Fruit fly (Drosophila melanogaster) whole organism, embryonic: ENCODE results near the gene CG3277.

ENCODE experiments used
- Atf-2 ChIP-seq: fragments of 200-800 bp; sonication (Bioruptor generic); optimal IDR thresholded peaks from 2 replicates; lab custom pipeline; 2016; ENCODE audit warnings: missing biosample characterization, missing genetic modification characterization
- B-H2 ChIP-seq: fragments of 200-800 bp; sonication (Bioruptor generic); optimal IDR thresholded peaks from 2 replicates; lab custom pipeline; 2018; ENCODE audit warnings: missing biosample characterization, mild to moderate bottlenecking, missing genetic modification characterization
- CG10209 ChIP-seq: fragments of 200-800 bp; sonication (Bioruptor generic); optimal IDR thresholded peaks from 3 replicates; lab custom pipeline; 2017; ENCODE audit warnings: missing biosample characterization, mild to moderate bottlenecking, missing genetic modification characterization, missing genetic modification reagents
- CG12104 ChIP-seq: fragments of 200-800 bp; sonication (Bioruptor generic); optimal IDR thresholded peaks from 3 replicates; lab custom pipeline; 2016; ENCODE audit warnings: missing biosample characterization, missing genetic modification characterization
- CG12769 ChIP-seq: fragments of 200-800 bp; sonication (Bioruptor generic); optimal IDR thresholded peaks from 2 replicates; lab custom pipeline; 2019; ENCODE audit warnings: missing biosample characterization, mild to moderate bottlenecking, missing genetic modification characterization, moderate library complexity
- CG12942 ChIP-seq: fragments of 200-800 bp; sonication (Bioruptor generic); optimal IDR thresholded peaks from 3 replicates; lab custom pipeline; 2016; ENCODE audit warnings: missing biosample characterization, missing genetic modification characterization
- CG13123 ChIP-seq: fragments of 200-800 bp; sonication (Bioruptor generic); optimal IDR thresholded peaks from 2 replicates; lab custom pipeline; 2016; ENCODE audit warnings: missing biosample characterization, missing genetic modification characterization
- CG13624 ChIP-seq: fragments of 200-800 bp; sonication (Bioruptor generic); optimal IDR thresholded peaks from 2 replicates; lab custom pipeline; 2016; ENCODE audit warnings: missing biosample characterization, missing genetic modification characterization
- CG15696 ChIP-seq: fragments of 200-800 bp; sonication (Bioruptor generic); optimal IDR thresholded peaks from 2 replicates; lab custom pipeline; 2019; ENCODE audit warnings: missing biosample characterization, mild to moderate bottlenecking, missing genetic modification characterization, moderate library complexity
- CG1602 ChIP-seq: fragments of 200-800 bp; sonication (Bioruptor generic); optimal IDR thresholded peaks from 3 replicates; lab custom pipeline; 2016; ENCODE audit warnings: missing biosample characterization, missing genetic modification characterization
- CG17385 ChIP-seq: fragments of 200-800 bp; sonication (Bioruptor generic); optimal IDR thresholded peaks from 3 replicates; lab custom pipeline; 2018; ENCODE audit warnings: missing biosample characterization, mild to moderate bottlenecking, missing genetic modification characterization
- CG17612 ChIP-seq: fragments of 200-800 bp; sonication (Bioruptor generic); IDR thresholded peaks from 2 replicates; pipeline ENCODE4 v1.3.6; 2022; ENCODE audit warnings: missing biosample characterization, missing genetic modification characterization
- CG18262 ChIP-seq: fragments of 200-800 bp; optimal IDR thresholded peaks from 3 replicates; lab custom pipeline; 2019; ENCODE audit warnings: missing biosample characterization, mild to moderate bottlenecking, missing genetic modification characterization, moderate library complexity
- CG18764 ChIP-seq: fragments of 200-800 bp; sonication (Bioruptor generic); optimal IDR thresholded peaks from 3 replicates; lab custom pipeline; 2016; ENCODE audit warnings: missing biosample characterization, missing genetic modification characterization
- CG2120 ChIP-seq: fragments of 200-800 bp; sonication (Bioruptor generic); optimal IDR thresholded peaks from 3 replicates; lab custom pipeline; 2016; ENCODE audit warnings: missing biosample characterization, missing genetic modification characterization
- CG2889 ChIP-seq: fragments of 200-800 bp; sonication (Bioruptor generic); IDR thresholded peaks from 3 replicates; pipeline ENCODE4 v1.3.6; 2022; ENCODE audit warnings: missing biosample characterization, missing genetic modification characterization
- CG30431 ChIP-seq: fragments of 200-800 bp; sonication (Bioruptor generic); optimal IDR thresholded peaks from 2 replicates; lab custom pipeline; 2017; ENCODE audit warnings: missing biosample characterization, missing genetic modification characterization
- CG7372 ChIP-seq: fragments of 200-800 bp; sonication (Bioruptor generic); IDR thresholded peaks from 2 replicates; pipeline ENCODE4 v1.3.6; 2022; ENCODE audit warnings: missing biosample characterization, missing genetic modification characterization
- CHES-1-like ChIP-seq: fragments of 200-800 bp; sonication (Bioruptor generic); optimal IDR thresholded peaks from 2 replicates; lab custom pipeline; 2016; ENCODE audit warnings: missing biosample characterization, missing genetic modification characterization
- D19A ChIP-seq: fragments of 200-800 bp; optimal IDR thresholded peaks from 3 replicates; lab custom pipeline; 2019; ENCODE audit warnings: missing biosample characterization, mild to moderate bottlenecking, missing genetic modification characterization, moderate library complexity
- Dp ChIP-seq: fragments of 200-800 bp; sonication (Bioruptor generic); optimal IDR thresholded peaks from 2 replicates; lab custom pipeline; 2018; ENCODE audit warnings: missing biosample characterization, mild to moderate bottlenecking, missing genetic modification characterization, moderate library complexity
- E2f1 ChIP-seq: fragments of 200-800 bp; sonication (Bioruptor generic); IDR thresholded peaks from 2 replicates; pipeline ENCODE4 v1.3.6; 2022; ENCODE audit warnings: missing biosample characterization, missing genetic modification characterization
- GATAe ChIP-seq: fragments of 200-800 bp; sonication (Bioruptor generic); conservative IDR thresholded peaks from 2 replicates; pipeline ENCODE4 v1.3.6; 2022; ENCODE audit warnings: missing biosample characterization, missing genetic modification characterization
- HHEX ChIP-seq: fragments of 200-800 bp; sonication (Bioruptor generic); optimal IDR thresholded peaks from 3 replicates; lab custom pipeline; 2017; ENCODE audit warnings: missing biosample characterization, mild to moderate bottlenecking, missing genetic modification characterization, missing genetic modification reagents
- Hand ChIP-seq: fragments of 200-800 bp; sonication (Bioruptor generic); optimal IDR thresholded peaks from 2 replicates; lab custom pipeline; 2017; ENCODE audit warnings: mild to moderate bottlenecking, missing biosample characterization, missing genetic modification reagents, missing genetic modification characterization
- HmgD ChIP-seq: fragments of 200-800 bp; sonication (Bioruptor generic); optimal IDR thresholded peaks from 3 replicates; lab custom pipeline; 2016; ENCODE audit warnings: missing biosample characterization, missing genetic modification characterization
- Lhr ChIP-seq: fragments of 200-800 bp; sonication (Bioruptor generic); optimal IDR thresholded peaks from 3 replicates; lab custom pipeline; 2017; ENCODE audit warnings: mild to moderate bottlenecking, missing biosample characterization, missing genetic modification reagents, missing genetic modification characterization
- Meics ChIP-seq: fragments of 200-800 bp; sonication (Bioruptor generic); optimal IDR thresholded peaks from 2 replicates; lab custom pipeline; 2017; ENCODE audit warnings: missing biosample characterization, mild to moderate bottlenecking, missing genetic modification characterization
- Neu2 ChIP-seq: fragments of 200-800 bp; sonication (Bioruptor generic); optimal IDR thresholded peaks from 3 replicates; lab custom pipeline; 2016; ENCODE audit warnings: missing biosample characterization, missing genetic modification characterization, borderline replicate concordance
- Nf-YC ChIP-seq: fragments of 200-800 bp; optimal IDR thresholded peaks from 3 replicates; lab custom pipeline; 2019; ENCODE audit warnings: missing biosample characterization, mild to moderate bottlenecking, missing genetic modification characterization, moderate library complexity
- PHDP ChIP-seq: fragments of 200-800 bp; sonication (Bioruptor generic); optimal IDR thresholded peaks from 3 replicates; lab custom pipeline; 2018; ENCODE audit warnings: missing biosample characterization, mild to moderate bottlenecking, missing genetic modification characterization, moderate library complexity
- Ptx1 ChIP-seq: fragments of 200-800 bp; sonication (Bioruptor generic); IDR thresholded peaks from 2 replicates; pipeline ENCODE4 v1.3.6; 2022; ENCODE audit warnings: missing biosample characterization, missing genetic modification characterization
- Six4 ChIP-seq: fragments of 200-800 bp; sonication (Bioruptor generic); optimal IDR thresholded peaks from 2 replicates; lab custom pipeline; 2016; ENCODE audit warnings: missing biosample characterization, missing genetic modification characterization
- Sox100B ChIP-seq: fragments of 200-800 bp; sonication (Bioruptor generic); optimal IDR thresholded peaks from 3 replicates; lab custom pipeline; 2018; ENCODE audit warnings: missing biosample characterization, mild to moderate bottlenecking, missing genetic modification characterization
- Spps ChIP-seq: fragments of 200-800 bp; sonication (Bioruptor generic); optimal IDR thresholded peaks from 2 replicates; lab custom pipeline; 2018; ENCODE audit warnings: missing biosample characterization, mild to moderate bottlenecking, missing genetic modification characterization
- chm ChIP-seq: fragments of 200-800 bp; sonication (Bioruptor generic); IDR thresholded peaks from 2 replicates; pipeline ENCODE4 v1.3.6; 2022; ENCODE audit warnings: missing biosample characterization, missing genetic modification characterization
- crol ChIP-seq: fragments of 200-800 bp; sonication (Bioruptor generic); IDR thresholded peaks from 2 replicates; pipeline ENCODE4 v1.3.6; 2022; ENCODE audit warnings: missing biosample characterization, missing genetic modification characterization
- eve ChIP-seq, 2 experiments: fragments of >200 bp; optimal IDR thresholded peaks; 2 replicates each; lab custom pipeline; 2017; ENCODE audit warnings: missing biosample characterization in 2 of 2, missing genetic modification characterization in 2 of 2
- ewg ChIP-seq: fragments of 200-800 bp; sonication (Bioruptor generic); optimal IDR thresholded peaks from 3 replicates; lab custom pipeline; 2017; ENCODE audit warnings: mild to moderate bottlenecking, missing biosample characterization, missing genetic modification reagents, missing genetic modification characterization
- fd96Cb ChIP-seq: fragments of 200-800 bp; sonication (Bioruptor generic); optimal IDR thresholded peaks from 2 replicates; lab custom pipeline; 2018; ENCODE audit warnings: missing biosample characterization, mild to moderate bottlenecking, missing genetic modification characterization, moderate library complexity
- her ChIP-seq: fragments of 200-800 bp; sonication (Bioruptor generic); optimal IDR thresholded peaks from 2 replicates; lab custom pipeline; 2016; ENCODE audit warnings: missing biosample characterization, missing genetic modification characterization
- kni ChIP-seq: fragments of 200-800 bp; sonication (Bioruptor generic); optimal IDR thresholded peaks from 3 replicates; lab custom pipeline; 2017; ENCODE audit warnings: mild to moderate bottlenecking, missing biosample characterization, missing genetic modification reagents, missing genetic modification characterization
- luna ChIP-seq: fragments of 200-800 bp; sonication (Bioruptor generic); optimal IDR thresholded peaks from 2 replicates; lab custom pipeline; 2016; ENCODE audit warnings: missing biosample characterization, missing genetic modification characterization
- nau ChIP-seq: fragments of 200-800 bp; sonication (Bioruptor generic); optimal IDR thresholded peaks from 3 replicates; lab custom pipeline; 2017; ENCODE audit warnings: missing biosample characterization, mild to moderate bottlenecking, missing genetic modification characterization, missing genetic modification reagents
- nom ChIP-seq: fragments of 200-800 bp; sonication (Bioruptor generic); optimal IDR thresholded peaks from 2 replicates; lab custom pipeline; 2017; ENCODE audit warnings: missing biosample characterization, missing genetic modification characterization, mild to moderate bottlenecking, moderate library complexity, missing genetic modification reagents
- p53 ChIP-seq: fragments of 200-800 bp; sonication (Bioruptor generic); optimal IDR thresholded peaks from 2 replicates; lab custom pipeline; 2016; ENCODE audit warnings: missing biosample characterization, missing genetic modification characterization
- rib ChIP-seq: fragments of 200-800 bp; sonication (Bioruptor generic); IDR thresholded peaks from 2 replicates; pipeline ENCODE4 v1.3.6; 2022; ENCODE audit warnings: missing biosample characterization, missing genetic modification characterization
- tup ChIP-seq: fragments of 200-800 bp; sonication (Bioruptor generic); optimal IDR thresholded peaks from 2 replicates; lab custom pipeline; 2016; ENCODE audit warnings: missing biosample characterization, mild to moderate bottlenecking, missing genetic modification characterization, moderate library complexity
- vfl ChIP-seq: fragments of 200-800 bp; sonication (Bioruptor generic); optimal IDR thresholded peaks from 2 replicates; lab custom pipeline; 2016; ENCODE audit warnings: missing biosample characterization, missing genetic modification characterization
- wor ChIP-seq: fragments of 200-800 bp; sonication (Bioruptor generic); IDR thresholded peaks from 2 replicates; pipeline ENCODE4 v1.3.6; 2022; ENCODE audit warnings: missing biosample characterization, missing genetic modification characterization

The CG3277 gene

DNA sequence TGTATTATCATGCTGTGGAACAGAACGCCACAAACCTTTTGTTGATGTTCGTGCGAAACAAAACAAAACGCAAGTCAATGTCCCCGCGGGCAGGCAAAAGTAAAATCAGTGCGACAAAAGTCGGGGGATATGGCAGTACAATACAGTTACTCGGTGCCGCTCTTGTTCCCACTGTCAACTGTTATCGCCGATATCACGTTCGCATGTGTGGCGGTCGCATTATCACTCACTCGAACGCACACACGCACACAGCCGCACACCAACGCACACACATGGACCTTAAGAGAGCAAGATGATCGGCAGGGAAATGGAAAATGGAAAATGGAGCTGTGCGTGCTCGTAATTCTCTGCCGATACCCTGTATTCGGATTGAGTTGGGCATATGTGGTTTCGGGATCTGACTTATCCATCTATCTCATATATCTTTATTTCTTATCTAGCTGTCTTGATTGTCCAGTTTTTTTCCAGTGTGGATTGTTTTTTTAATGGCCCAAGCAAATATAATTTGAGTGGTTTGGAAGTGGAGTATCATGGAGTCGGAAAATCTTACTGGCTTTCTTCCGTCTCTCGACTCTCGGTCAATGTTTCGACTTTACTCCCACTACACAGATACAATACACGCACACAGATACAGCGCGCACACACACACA, 34.8 kb downstream of the CG3277 start (continued):
- TF ChIP-seq CG10209, result peak; percentile 76
- peak; percentile 50 for TF ChIP-seq kni (GFP tag; lab: Kevin White, UChicago)
- TF ChIP-seq fd96Cb (tag; lab: Kevin White, UChicago), result peak; percentile 94
- TF ChIP-seq Neu2 (GFP tag; lab: Kevin White, UChicago), result no peak
- TF ChIP-seq rib (GFP tag; lab: Robert Waterston, UW), result no peak
- TF ChIP-seq nom (GFP tag; lab: Kevin White, UChicago), result no peak
- TF ChIP-seq CG13123 (GFP tag; lab: Kevin White, UChicago), result peak; percentile 39
- TF ChIP-seq Sox100B, result peak; percentile 51
- TF ChIP-seq CG12942, result peak; percentile 74
- TF ChIP-seq crol (GFP tag; lab: Robert Waterston, UW), result no peak
- peak; percentile 73 for TF ChIP-seq D19A (tag; lab: Kevin White, UChicago)
- peak; percentile 86 for TF ChIP-seq CG1602 (GFP tag; lab: Kevin White, UChicago)
- no peak for TF ChIP-seq vfl (GFP tag; lab: Kevin White, UChicago)
- peak in 1 of 2 experiments; percentile 90 for TF ChIP-seq eve (GFP tag; optimal IDR thresholded peaks at IDR 0.05; lab: Kevin White, UChicago)
- no peak for TF ChIP-seq CG2120
- TF ChIP-seq CG12769 (tag; lab: Kevin White, UChicago), result no peak
- peak; percentile 26 for TF ChIP-seq CG12104 (GFP tag; lab: Kevin White, UChicago)
- TF ChIP-seq her (GFP tag; lab: Kevin White, UChicago), result no peak
- no peak for TF ChIP-seq luna (GFP tag; lab: Kevin White, UChicago)
- TF ChIP-seq nau (GFP tag; lab: Kevin White, UChicago), result no peak
- TF ChIP-seq Lhr (GFP tag; lab: Kevin White, UChicago), result peak; percentile 56
- peak; percentile 70 for TF ChIP-seq wor
- TF ChIP-seq CG7372 (GFP tag; lab: Robert Waterston, UW), result 0 out of 2 replicates have a peak, but pooled peaks have one; percentile 14
- TF ChIP-seq Six4 (GFP tag; lab: Kevin White, UChicago), result peak; percentile 89
- TF ChIP-seq Atf-2 (GFP tag; lab: Kevin White, UChicago), result peak; percentile 86
- TF ChIP-seq CG17385 (GFP tag; lab: Kevin White, UChicago), result peak; percentile 66
- peak; percentile 45 for TF ChIP-seq CHES-1-like (GFP tag; lab: Kevin White, UChicago)
- peak; percentile 83 for TF ChIP-seq Spps (tag; lab: Kevin White, UChicago)
- peak; percentile 85 for TF ChIP-seq CG18764 (GFP tag; lab: Kevin White, UChicago)
- TF ChIP-seq E2f1 (GFP tag; lab: Robert Waterston, UW), result peak; percentile 70
- TF ChIP-seq PHDP (tag; lab: Kevin White, UChicago), result peak; percentile 77
- TF ChIP-seq CG15696, result peak; percentile 33
- TF ChIP-seq HHEX (GFP tag; lab: Kevin White, UChicago), result peak; percentile 68
- no peak for TF ChIP-seq B-H2
- peak; percentile 33; the same call in 1 of the 3 replicates for TF ChIP-seq CG2889 (GFP tag; lab: Robert Waterston, UW)
- TF ChIP-seq Dp (GFP tag; lab: Kevin White, UChicago), result no peak
- peak; percentile 94 for TF ChIP-seq chm
- no peak for TF ChIP-seq CG13624 (GFP tag; lab: Kevin White, UChicago)
- TF ChIP-seq tup (GFP tag; lab: Kevin White, UChicago), result peak; percentile 58
- no peak for TF ChIP-seq Meics (GFP tag; lab: Kevin White, UChicago)
- TF ChIP-seq p53 (GFP tag; lab: Kevin White, UChicago), result peak; percentile 67
- peak; percentile 59 for TF ChIP-seq CG30431 (GFP tag; lab: Kevin White, UChicago)
- TF ChIP-seq CG18262 (tag; lab: Kevin White, UChicago), result peak; percentile 91
- TF ChIP-seq Ptx1 (GFP tag; lab: Robert Waterston, UW), result peak; percentile 80
- TF ChIP-seq ewg, result peak; percentile 89
- no peak for TF ChIP-seq Hand (GFP tag; lab: Kevin White, UChicago)
- peak; percentile 70 for TF ChIP-seq HmgD (GFP tag; lab: Kevin White, UChicago)
- TF ChIP-seq CG17612 (GFP tag; lab: Robert Waterston, UW), result no peak
- no peak for TF ChIP-seq GATAe
- no peak for TF ChIP-seq Nf-YC (tag; lab: Kevin White, UChicago)
